Fruit fly (Drosophila melanogaster) whole organism, embryonic: ENCODE data around the gene Mgstl.

Experiments
- Aef1 ChIP-seq: fragments of 200-800 bp; sonication (Bioruptor generic); IDR thresholded peaks from 3 replicates; pipeline ENCODE4 v1.3.6; 2022; ENCODE audit warnings: missing biosample characterization, missing genetic modification characterization
- Bgb ChIP-seq: fragments of 200-800 bp; sonication (Bioruptor generic); IDR thresholded peaks from 2 replicates; pipeline ENCODE4 v1.3.6; 2022; ENCODE audit warnings: missing biosample characterization, missing genetic modification characterization; ENCODE audit not compliant: partially characterized antibody
- CG10147 ChIP-seq: fragments of 200-800 bp; sonication (Bioruptor generic); optimal IDR thresholded peaks from 2 replicates; lab custom pipeline; 2019; ENCODE audit warnings: missing biosample characterization, mild to moderate bottlenecking, missing genetic modification characterization, moderate library complexity
- CG11398 ChIP-seq: fragments of 200-800 bp; sonication (Bioruptor generic); optimal IDR thresholded peaks from 2 replicates; lab custom pipeline; 2016; ENCODE audit warnings: missing biosample characterization, missing genetic modification characterization
- CG12071 ChIP-seq: fragments of 200-800 bp; sonication (Bioruptor generic); optimal IDR thresholded peaks from 3 replicates; lab custom pipeline; 2018; ENCODE audit warnings: missing biosample characterization, mild to moderate bottlenecking, missing genetic modification characterization
- CG12219 ChIP-seq: fragments of 200-800 bp; sonication (Bioruptor generic); optimal IDR thresholded peaks from 3 replicates; lab custom pipeline; 2018; ENCODE audit warnings: missing biosample characterization, mild to moderate bottlenecking, missing genetic modification characterization
- CG12299 ChIP-seq: fragments of 200-800 bp; sonication (Bioruptor generic); optimal IDR thresholded peaks from 2 replicates; lab custom pipeline; 2018; ENCODE audit warnings: missing biosample characterization, mild to moderate bottlenecking, missing genetic modification characterization
- CG13123 ChIP-seq: fragments of 200-800 bp; sonication (Bioruptor generic); optimal IDR thresholded peaks from 2 replicates; lab custom pipeline; 2016; ENCODE audit warnings: missing biosample characterization, missing genetic modification characterization
- CG17328 ChIP-seq: fragments of 200-800 bp; sonication (Bioruptor generic); IDR thresholded peaks from 2 replicates; pipeline ENCODE4 v1.3.6; 2022; ENCODE audit warnings: missing biosample characterization, missing genetic modification characterization
- CG17802 ChIP-seq: fragments of 200-800 bp; sonication (Bioruptor generic); optimal IDR thresholded peaks from 2 replicates; lab custom pipeline; 2018; ENCODE audit warnings: missing biosample characterization, mild to moderate bottlenecking, missing genetic modification characterization, moderate library complexity
- CG17829 ChIP-seq: fragments of 200-800 bp; optimal IDR thresholded peaks from 2 replicates; lab custom pipeline; 2019; ENCODE audit warnings: missing biosample characterization, mild to moderate bottlenecking, missing genetic modification characterization, moderate library complexity
- CG1792 ChIP-seq: fragments of 200-800 bp; sonication (Bioruptor generic); optimal IDR thresholded peaks from 2 replicates; lab custom pipeline; 2016; ENCODE audit warnings: missing biosample characterization, missing genetic modification characterization
- CG1832 ChIP-seq: fragments of 200-800 bp; sonication (Bioruptor generic); optimal IDR thresholded peaks from 2 replicates; lab custom pipeline; 2017; ENCODE audit warnings: missing biosample characterization, mild to moderate bottlenecking, missing genetic modification characterization, inconsistent platforms
- CG4360 ChIP-seq: fragments of 200-800 bp; sonication (Bioruptor generic); IDR thresholded peaks from 2 replicates; pipeline ENCODE4 v1.3.6; 2022; ENCODE audit warnings: missing biosample characterization, missing genetic modification characterization
- CG4730 ChIP-seq: fragments of 200-800 bp; sonication (Bioruptor generic); IDR thresholded peaks from 2 replicates; pipeline ENCODE4 v1.3.6; 2022; ENCODE audit warnings: missing biosample characterization, missing genetic modification characterization
- CG7556 ChIP-seq: fragments of 200-800 bp; sonication (Bioruptor generic); optimal IDR thresholded peaks from 2 replicates; lab custom pipeline; 2017; ENCODE audit warnings: missing biosample characterization, mild to moderate bottlenecking, missing genetic modification characterization
- Chrac-16 ChIP-seq: fragments of 200-800 bp; sonication (Bioruptor generic); optimal IDR thresholded peaks from 3 replicates; lab custom pipeline; 2016; ENCODE audit warnings: missing biosample characterization, missing genetic modification characterization
- E2f1 ChIP-seq: fragments of 200-800 bp; sonication (Bioruptor generic); IDR thresholded peaks from 2 replicates; pipeline ENCODE4 v1.3.6; 2022; ENCODE audit warnings: missing biosample characterization, missing genetic modification characterization
- GATAe ChIP-seq: fragments of 200-800 bp; sonication (Bioruptor generic); conservative IDR thresholded peaks from 2 replicates; pipeline ENCODE4 v1.3.6; 2022; ENCODE audit warnings: missing biosample characterization, missing genetic modification characterization
- Hey ChIP-seq: fragments of 200-800 bp; sonication (Bioruptor generic); optimal IDR thresholded peaks from 3 replicates; lab custom pipeline; 2018; ENCODE audit warnings: missing biosample characterization, mild to moderate bottlenecking, missing genetic modification characterization
- Scr ChIP-seq: fragments of 200-800 bp; sonication (Bioruptor generic); IDR thresholded peaks from 2 replicates; pipeline ENCODE4 v1.3.6; 2022; ENCODE audit warnings: missing biosample characterization, missing genetic modification characterization; ENCODE audit not compliant: partially characterized antibody
- bcd ChIP-seq: fragments of 200-800 bp; sonication (Bioruptor generic); optimal IDR thresholded peaks from 2 replicates; lab custom pipeline; 2017; ENCODE audit warnings: missing biosample characterization, mild to moderate bottlenecking, missing genetic modification characterization
- br ChIP-seq: fragments of >200 bp; optimal IDR thresholded peaks from 2 replicates; lab custom pipeline; 2017
- esg ChIP-seq: fragments of 200-800 bp; sonication (Bioruptor generic); conservative IDR thresholded peaks from 2 replicates; pipeline ENCODE4 v1.3.6; 2022; ENCODE audit warnings: missing biosample characterization, missing genetic modification characterization
- exex ChIP-seq: fragments of 200-800 bp; sonication (Bioruptor generic); optimal IDR thresholded peaks from 4 replicates; lab custom pipeline; 2018; ENCODE audit warnings: missing biosample characterization, mild to moderate bottlenecking, missing genetic modification characterization, moderate library complexity
- fd64A ChIP-seq: fragments of 200-800 bp; sonication (Bioruptor generic); optimal IDR thresholded peaks from 3 replicates; lab custom pipeline; 2018; ENCODE audit warnings: missing biosample characterization, mild to moderate bottlenecking, missing genetic modification characterization
- gem ChIP-seq: fragments of 200-800 bp; sonication (Bioruptor generic); optimal IDR thresholded peaks from 2 replicates; lab custom pipeline; 2019; ENCODE audit warnings: missing biosample characterization, mild to moderate bottlenecking, missing genetic modification characterization, moderate library complexity
- grau ChIP-seq: fragments of 200-800 bp; optimal IDR thresholded peaks from 3 replicates; lab custom pipeline; 2019; ENCODE audit warnings: missing biosample characterization, mild to moderate bottlenecking, missing genetic modification characterization, moderate library complexity
- gro ChIP-seq: fragments of 200-800 bp; sonication (Bioruptor generic); optimal IDR thresholded peaks from 2 replicates; lab custom pipeline; 2016; ENCODE audit warnings: missing biosample characterization, missing genetic modification characterization
- h ChIP-seq: fragments of >200 bp; optimal IDR thresholded peaks from 2 replicates; lab custom pipeline; 2017
- hbn ChIP-seq: fragments of 200-800 bp; sonication (Bioruptor generic); IDR thresholded peaks from 2 replicates; pipeline ENCODE4 v1.3.6; 2022; ENCODE audit warnings: missing biosample characterization, missing genetic modification characterization; ENCODE audit not compliant: partially characterized antibody
- mirr ChIP-seq: fragments of 200-800 bp; sonication (Bioruptor generic); optimal IDR thresholded peaks from 3 replicates; lab custom pipeline; 2018; ENCODE audit warnings: missing biosample characterization, mild to moderate bottlenecking, missing genetic modification characterization
- nerfin-2 ChIP-seq: fragments of 200-800 bp; sonication (Bioruptor generic); IDR thresholded peaks from 2 replicates; pipeline ENCODE4 v1.3.6; 2022; ENCODE audit warnings: missing biosample characterization, missing genetic modification characterization; ENCODE audit not compliant: partially characterized antibody
- peb ChIP-seq: fragments of 200-800 bp; sonication (Bioruptor generic); IDR thresholded peaks from 2 replicates; pipeline ENCODE4 v1.3.6; 2022; ENCODE audit warnings: missing biosample characterization, missing genetic modification characterization
- pho ChIP-seq: fragments of 200-800 bp; sonication (Bioruptor generic); optimal IDR thresholded peaks from 2 replicates; lab custom pipeline; 2016; ENCODE audit warnings: missing biosample characterization, missing genetic modification characterization
- row ChIP-seq: fragments of 200-800 bp; sonication (Bioruptor generic); IDR thresholded peaks from 3 replicates; pipeline ENCODE4 v1.3.6; 2022; ENCODE audit warnings: missing biosample characterization, missing genetic modification characterization
- sens ChIP-seq: fragments of 200-800 bp; sonication (Bioruptor generic); peaks from one replicate; lab custom pipeline; 2016; ENCODE audit warnings: missing biosample characterization, missing genetic modification characterization
- sens-2 ChIP-seq: fragments of 200-800 bp; sonication (Bioruptor generic); IDR thresholded peaks from 2 replicates; pipeline ENCODE4 v1.3.6; 2022; ENCODE audit warnings: missing biosample characterization, missing genetic modification characterization
- seq ChIP-seq: fragments of 200-800 bp; sonication (Bioruptor generic); IDR thresholded peaks from 2 replicates; pipeline ENCODE4 v1.3.6; 2022; ENCODE audit warnings: missing biosample characterization, missing genetic modification characterization
- tap ChIP-seq: fragments of 200-800 bp; optimal IDR thresholded peaks from 3 replicates; lab custom pipeline; 2019; ENCODE audit warnings: missing biosample characterization, mild to moderate bottlenecking, missing genetic modification characterization, moderate library complexity
- unpg ChIP-seq: fragments of 200-800 bp; sonication (Bioruptor generic); optimal IDR thresholded peaks from 3 replicates; lab custom pipeline; 2018; ENCODE audit warnings: missing biosample characterization, mild to moderate bottlenecking, missing genetic modification characterization, moderate library complexity
- vvl ChIP-seq: fragments of 200-800 bp; sonication (Bioruptor generic); IDR thresholded peaks from 2 replicates; pipeline ENCODE4 v1.3.6; 2022; ENCODE audit warnings: missing biosample characterization, missing genetic modification characterization

Mgstl gene

dm6 chrX:21045448-21045941 is 3.6 kb downstream of the Mgstl start (continued):
- TF ChIP-seq grau (tag; lab: Kevin White, UChicago) (peak; percentile 9), CG17328 (GFP tag; lab: Robert Waterston, UW) (peak; percentile 39; the same call in 1 of the 2 replicates), CG10147 (GFP tag; lab: Kevin White, UChicago) (peak; percentile 14), unpg (peak; percentile 43), vvl (GFP tag; lab: Robert Waterston, UW) (peak; percentile 60; the same call in 1 of the 2 replicates)

dm6 chrX:21046141-21046540 is 4.2 kb downstream of the Mgstl start:
- TF ChIP-seq Aef1 (GFP tag; lab: Robert Waterston, UW) (no peak), nerfin-2 (no peak), CG11398 (no peak), hbn (no peak), gem (no peak), E2f1 (GFP tag; lab: Robert Waterston, UW) (no peak), CG13123 (GFP tag; lab: Kevin White, UChicago) (no peak), CG17829 (tag; lab: Kevin White, UChicago) (no peak), gro (GFP tag; lab: Kevin White, UChicago) (no peak), pho (GFP tag; lab: Kevin White, UChicago) (no peak), peb (no peak), br (lab: Kevin White, UChicago) (no peak), Bgb (GFP tag; lab: Robert Waterston, UW) (no peak), sens-2 (GFP tag; lab: Robert Waterston, UW) (peak; percentile 63), fd64A (GFP tag; lab: Kevin White, UChicago) (no peak), CG4730 (no peak), CG4360 (GFP tag; lab: Robert Waterston, UW) (no peak), Scr (GFP tag; lab: Robert Waterston, UW) (no peak), Chrac-16 (no peak), tap (tag; lab: Kevin White, UChicago) (no peak), CG7556 (GFP tag; lab: Kevin White, UChicago) (no peak), exex (peak; percentile 71), sens (GFP tag; lab: Kevin White, UChicago) (peak; percentile 38), CG12219 (GFP tag; lab: Kevin White, UChicago) (no peak), row (GFP tag; lab: Robert Waterston, UW) (peak; percentile 30; the same call in 2 of the 3 replicates), esg (GFP tag; lab: Robert Waterston, UW) (no peak), GATAe (GFP tag; lab: Robert Waterston, UW) (0 out of 2 replicates have a peak, but pooled peaks have one; percentile 11), Hey (tag; lab: Kevin White, UChicago) (peak; percentile 45), CG12299 (tag; lab: Kevin White, UChicago) (no peak), seq (no peak), CG17802 (tag; lab: Kevin White, UChicago) (no peak), mirr (GFP tag; lab: Kevin White, UChicago) (peak; percentile 26)

- TF ChIP-seq CG1792 (GFP tag; lab: Kevin White, UChicago) (no peak), bcd (GFP tag; lab: Kevin White, UChicago) (no peak), CG12071 (GFP tag; lab: Kevin White, UChicago) (no peak), CG1832 (GFP tag; lab: Kevin White, UChicago) (no peak), h (lab: Kevin White, UChicago) (no peak)
Measured at dm6 chrX:21047717-21048116, 5.8 kb downstream of the Mgstl start.
